Worm (Caenorhabditis elegans): ENCODE measurements around the gene C03A7.2.

- TF ChIP-seq sea-1 (GFP tag; conservative IDR thresholded peaks at IDR 0.05) (no peak), ama-1 (optimal IDR thresholded peaks at IDR 0.05) (no peak), tra-4 (tag; optimal IDR thresholded peaks at IDR 0.05) (no peak), hmbx-1 (tag; optimal IDR thresholded peaks at IDR 0.05) (no peak), tbx-11 (GFP tag; IDR thresholded peaks at IDR 0.05) (no peak), ets-7 (tag; optimal IDR thresholded peaks at IDR 0.05) (no peak), aly-1 (tag; optimal IDR thresholded peaks at IDR 0.05) (no peak), tbx-37 (GFP tag; conservative IDR thresholded peaks at IDR 0.05) (no peak), ceh-36 (tag; optimal IDR thresholded peaks at IDR 0.05) (no peak), hnd-1 (tag; optimal IDR thresholded peaks at IDR 0.05) (no peak), scrt-1 (GFP tag; IDR thresholded peaks at IDR 0.05) (no peak), flt-1 (GFP tag; IDR thresholded peaks at IDR 0.05) (no peak), F13C5.2 (tag; optimal IDR thresholded peaks at IDR 0.05) (no peak)
Measured at ce11 chrV:5194508-5194907, 12.8 kb downstream of the C03A7.2 start, which contains the start of gene abu-8.

Data from whole organism, early embryonic.